Worm (Caenorhabditis elegans): Measurements from ENCODE around the gene M03E7.1.

Gene M03E7.1

ce11 chrV:5584293-5584776 is 37.2 kb upstream of the M03E7.1 start, which contains the start of gene pas-6 (continued):
- TF ChIP-seq D2030.7 (GFP tag; IDR thresholded peaks at IDR 0.05) (peak; percentile 75), dpff-1 (tag; optimal IDR thresholded peaks at IDR 0.05) (no peak), ztf-6 (GFP tag; IDR thresholded peaks at IDR 0.05) (no peak), dpl-1 (GFP tag; optimal IDR thresholded peaks at IDR 0.05) (peak; percentile 81), lsy-27 (tag; optimal IDR thresholded peaks at IDR 0.05; ENCODE audit: borderline replicate concordance, insufficient read depth) (no peak), madf-3 (GFP tag; IDR thresholded peaks at IDR 0.05) (no peak), snpc-1.1 (tag; optimal IDR thresholded peaks at IDR 0.05; ENCODE audit: insufficient read depth) (peak; percentile 39), zim-3 (tag; optimal IDR thresholded peaks at IDR 0.05) (no peak), xnd-1 (tag; optimal IDR thresholded peaks at IDR 0.05) (peak; percentile 84), sptf-2 (GFP tag; optimal IDR thresholded peaks at IDR 0.05) (no peak), fkh-3 (tag; optimal IDR thresholded peaks at IDR 0.05) (no peak), tbx-9 (tag; optimal IDR thresholded peaks at IDR 0.05; ENCODE audit: borderline replicate concordance) (no peak), lin-35 (GFP tag; optimal IDR thresholded peaks at IDR 0.05) (peak in 1 of 3 experiments; percentile 27), ceh-91 (GFP tag; IDR thresholded peaks at IDR 0.05) (peak; percentile 81), aptf-2 (GFP tag; conservative IDR thresholded peaks at IDR 0.05) (no peak), ets-4 (GFP tag; optimal IDR thresholded peaks at IDR 0.05) (no peak), F33H1.4 (GFP tag; IDR thresholded peaks at IDR 0.05) (peak; percentile 69), zfh-2 (GFP tag; conservative IDR thresholded peaks at IDR 0.05) (no peak), rcor-1 (GFP tag; IDR thresholded peaks at IDR 0.05) (no peak), nfya-2 (GFP tag; IDR thresholded peaks at IDR 0.05) (no peak), nfyb-1 (GFP tag; IDR thresholded peaks at IDR 0.05) (no peak), aptf-3 (GFP tag; IDR thresholded peaks at IDR 0.05) (no peak), C17E4.6 (GFP tag; IDR thresholded peaks at IDR 0.05) (no peak), F39B2.1 (GFP tag; IDR thresholded peaks at IDR 0.05) (no peak), lin-26 (GFP tag; IDR thresholded peaks at IDR 0.05) (no peak), tlf-1 (GFP tag; optimal IDR thresholded peaks at IDR 0.05) (no peak), ztf-26 (tag; optimal IDR thresholded peaks at IDR 0.05) (no peak), lin-40 (tag; optimal IDR thresholded peaks at IDR 0.05) (no peak), attf-3 (GFP tag; conservative IDR thresholded peaks at IDR 0.05) (no peak), him-1 (tag; optimal IDR thresholded peaks at IDR 0.05) (no peak), bed-1 (GFP tag; IDR thresholded peaks at IDR 0.05) (no peak), ceh-27 (GFP tag; optimal IDR thresholded peaks at IDR 0.05) (no peak), pha-4 (tag; optimal IDR thresholded peaks at IDR 0.05) (no peak), nhr-90 (tag; optimal IDR thresholded peaks at IDR 0.05) (no peak), repo-1 (tag; optimal IDR thresholded peaks at IDR 0.05) (no peak), atf-7 (tag; optimal IDR thresholded peaks at IDR 0.05) (no peak), nfya-1 (tag; optimal IDR thresholded peaks at IDR 0.05; ENCODE audit: borderline replicate concordance, insufficient read depth) (no peak), B0261.1 (tag; optimal IDR thresholded peaks at IDR 0.05) (no peak), hsf-1 (GFP tag; IDR thresholded peaks at IDR 0.05) (no peak), snpc-3.4 (tag; optimal IDR thresholded peaks at IDR 0.05) (peak; percentile 45), dox-1 (GFP tag; IDR thresholded peaks at IDR 0.05) (0 out of 2 replicates have a peak, but pooled peaks have one; percentile 5), B0019.2 (GFP tag; conservative IDR thresholded peaks at IDR 0.05) (peak; percentile 61), efl-1 (GFP tag; optimal IDR thresholded peaks at IDR 0.05) (peak; percentile 97), F23B12.7 (tag; optimal IDR thresholded peaks at IDR 0.05; ENCODE audit: insufficient read depth) (peak; percentile 31), cebp-1 (GFP tag; IDR thresholded peaks at IDR 0.05) (no peak), cebp-1 (tag; optimal IDR thresholded peaks at IDR 0.05) (peak; percentile 25), egl-18 (GFP tag; IDR thresholded peaks at IDR 0.05) (no peak), madf-6 (GFP tag; IDR thresholded peaks at IDR 0.05) (peak; percentile 97)
